Worm (Caenorhabditis elegans): ENCODE data around the gene mfn-1.

mfn-1 gene

ce11 chrII:11484600-11484999 is 12.8 kb upstream of the mfn-1 start (continued):
- peak; percentile 97 for TF ChIP-seq ceh-24 (tag; optimal IDR thresholded peaks at IDR 0.05)
- TF ChIP-seq hlh-30 (tag; optimal IDR thresholded peaks at IDR 0.05; ENCODE audit: insufficient read depth), result peak; percentile 78
- peak; percentile 96 for TF ChIP-seq C38D4.7 (GFP tag; optimal IDR thresholded peaks at IDR 0.05)
- peak; percentile 95 for TF ChIP-seq ceh-9 (tag; optimal IDR thresholded peaks at IDR 0.05)
- TF ChIP-seq pros-1 (tag; optimal IDR thresholded peaks at IDR 0.05), result no peak
- peak; percentile 84 for TF ChIP-seq K09A11.1 (tag; optimal IDR thresholded peaks at IDR 0.05; ENCODE audit: insufficient read depth)
- peak; percentile 72 for TF ChIP-seq ceh-30 (tag; optimal IDR thresholded peaks at IDR 0.05)
- peak; percentile 80 for TF ChIP-seq odd-2 (tag; optimal IDR thresholded peaks at IDR 0.05)
- TF ChIP-seq unc-86 (tag; optimal IDR thresholded peaks at IDR 0.05), result peak; percentile 93
- TF ChIP-seq T23F11.4 (GFP tag; optimal IDR thresholded peaks at IDR 0.05), result peak; percentile 94
- TF ChIP-seq ceh-22 (tag; optimal IDR thresholded peaks at IDR 0.05), result peak; percentile 26
- TF ChIP-seq hlh-6 (tag; optimal IDR thresholded peaks at IDR 0.05), result peak; percentile 96
- peak; percentile 35 for TF ChIP-seq tbx-7 (tag; optimal IDR thresholded peaks at IDR 0.05)
- TF ChIP-seq ceh-14 (tag; optimal IDR thresholded peaks at IDR 0.05), result peak; percentile 94
- peak; percentile 95 for TF ChIP-seq npax-4 (tag; optimal IDR thresholded peaks at IDR 0.05)
- TF ChIP-seq ceh-31 (tag; optimal IDR thresholded peaks at IDR 0.05), result peak; percentile 85
- peak; percentile 95 for TF ChIP-seq eyg-1 (tag; optimal IDR thresholded peaks at IDR 0.05)
- peak; percentile 80 for TF ChIP-seq pag-3 (tag; optimal IDR thresholded peaks at IDR 0.05; ENCODE audit: borderline replicate concordance)
- peak; percentile 96 for TF ChIP-seq ttx-3 (tag; optimal IDR thresholded peaks at IDR 0.05)
- TF ChIP-seq tbx-2 (tag; optimal IDR thresholded peaks at IDR 0.05), result peak; percentile 95

- TF ChIP-seq fax-1 (tag; optimal IDR thresholded peaks at IDR 0.05), result no peak
- no peak for TF ChIP-seq odd-2 (tag; optimal IDR thresholded peaks at IDR 0.05)
- no peak for TF ChIP-seq ceh-18 (tag; optimal IDR thresholded peaks at IDR 0.05)
- no peak for TF ChIP-seq hlh-6 (tag; optimal IDR thresholded peaks at IDR 0.05)
- no peak for TF ChIP-seq hlh-30 (tag; optimal IDR thresholded peaks at IDR 0.05; ENCODE audit: insufficient read depth)
- no peak for TF ChIP-seq mec-3 (tag; optimal IDR thresholded peaks at IDR 0.05; ENCODE audit: borderline replicate concordance)
- TF ChIP-seq unc-42 (tag; optimal IDR thresholded peaks at IDR 0.05), result no peak
- no peak for TF ChIP-seq eyg-1 (tag; optimal IDR thresholded peaks at IDR 0.05)
- TF ChIP-seq lin-11 (tag; optimal IDR thresholded peaks at IDR 0.05), result no peak
Observed at ce11 chrII:11479076-11479475, 7.3 kb upstream of the mfn-1 start, which contains the start of gene W02B12.12. TSS of gene W02B12.12 (minus strand) at chrII:11479176.

ce11 chrII:11476410-11476809 is 4.6 kb upstream of the mfn-1 start, which contains the start of gene W02B12.16:
TSS of gene W02B12.16 (minus strand) at chrII:11476510.
- TF ChIP-seq C38D4.7 (GFP tag; optimal IDR thresholded peaks at IDR 0.05) (no peak), pros-1 (tag; optimal IDR thresholded peaks at IDR 0.05) (no peak), ama-1 (optimal IDR thresholded peaks at IDR 0.05) (no peak), che-1 (tag; optimal IDR thresholded peaks at IDR 0.05) (no peak), C08G9.2 (tag; optimal IDR thresholded peaks at IDR 0.05) (no peak), hlh-8 (tag; optimal IDR thresholded peaks at IDR 0.05) (no peak), ceh-9 (tag; optimal IDR thresholded peaks at IDR 0.05) (no peak), ceh-30 (tag; optimal IDR thresholded peaks at IDR 0.05) (no peak), ceh-48 (tag; optimal IDR thresholded peaks at IDR 0.05) (no peak), dve-1 (tag; optimal IDR thresholded peaks at IDR 0.05) (no peak), fax-1 (tag; optimal IDR thresholded peaks at IDR 0.05) (no peak), ceh-22 (tag; optimal IDR thresholded peaks at IDR 0.05) (no peak), tbx-7 (tag; optimal IDR thresholded peaks at IDR 0.05) (no peak)

ce11 chrII:11473525-11474181 is 1.8 kb upstream of the mfn-1 start, which contains the start of the genes metl-1 and W02B12.11:
TSS of gene metl-1 (minus strand) at chrII:11473575.
TSS of gene W02B12.11 (plus strand) at chrII:11473861.
- TF ChIP-seq ceh-9 (tag; optimal IDR thresholded peaks at IDR 0.05), result no peak
- no peak for TF ChIP-seq nhr-232 (tag; optimal IDR thresholded peaks at IDR 0.05)
- no peak for TF ChIP-seq eyg-1 (tag; optimal IDR thresholded peaks at IDR 0.05)
- peak; percentile 62 for TF ChIP-seq nfya-1 (tag; optimal IDR thresholded peaks at IDR 0.05)
- TF ChIP-seq pha-2 (tag; optimal IDR thresholded peaks at IDR 0.05), result peak; percentile 31
- TF ChIP-seq pros-1 (tag; optimal IDR thresholded peaks at IDR 0.05), result no peak
- TF ChIP-seq ceh-18 (tag; optimal IDR thresholded peaks at IDR 0.05), result peak; percentile 19
- TF ChIP-seq unc-42 (tag; optimal IDR thresholded peaks at IDR 0.05), result peak; percentile 3
- no peak for TF ChIP-seq npax-4 (tag; optimal IDR thresholded peaks at IDR 0.05)
- TF ChIP-seq pha-4 (tag; optimal IDR thresholded peaks at IDR 0.05), result no peak
- no peak for TF ChIP-seq lim-6 (tag; optimal IDR thresholded peaks at IDR 0.05)
- 0 out of 2 replicates have a peak, but pooled peaks have one; percentile 24 for TF ChIP-seq unc-3 (GFP tag; conservative IDR thresholded peaks at IDR 0.05)
- no peak for TF ChIP-seq unc-3 (tag; optimal IDR thresholded peaks at IDR 0.05)
- peak; percentile 7 for TF ChIP-seq hlh-8 (tag; optimal IDR thresholded peaks at IDR 0.05)
- peak; percentile 20 for TF ChIP-seq lin-11 (tag; optimal IDR thresholded peaks at IDR 0.05)
- TF ChIP-seq ceh-31 (tag; optimal IDR thresholded peaks at IDR 0.05), result peak; percentile 43
- peak; percentile 19 for TF ChIP-seq unc-86 (tag; optimal IDR thresholded peaks at IDR 0.05)
- TF ChIP-seq ceh-2 (tag; optimal IDR thresholded peaks at IDR 0.05), result no peak
- peak; percentile 46 for TF ChIP-seq tbx-2 (tag; optimal IDR thresholded peaks at IDR 0.05)
- peak; percentile 19 for TF ChIP-seq ttx-3 (tag; optimal IDR thresholded peaks at IDR 0.05)
- no peak for TF ChIP-seq ceh-45 (GFP tag; IDR thresholded peaks at IDR 0.05)
- TF ChIP-seq F13H6.1 (tag; optimal IDR thresholded peaks at IDR 0.05), result no peak
- no peak for TF ChIP-seq ceh-24 (tag; optimal IDR thresholded peaks at IDR 0.05)
- peak; percentile 37 for TF ChIP-seq ceh-34 (tag; optimal IDR thresholded peaks at IDR 0.05)
- no peak for TF ChIP-seq nhr-11 (tag; optimal IDR thresholded peaks at IDR 0.05)

Data from whole organism, late embryonic.